Worm (Caenorhabditis elegans) whole organism, young adult: Measurements from ENCODE around the gene ptr-24.

ENCODE experiments used
- B0019.2 ChIP-seq: fragments of 200-800 bp; sonication (Bioruptor generic); conservative IDR thresholded peaks from 2 replicates; pipeline ENCODE4 v1.3.6; 2022; ENCODE audit warnings: missing genetic modification reagents, missing genetic modification characterization, missing compliant biosample characterization
- C06A6.2 ChIP-seq: fragments of 200-800 bp; sonication (Bioruptor generic); conservative IDR thresholded peaks from 2 replicates; pipeline ENCODE4 v1.3.6; 2022; ENCODE audit warnings: missing genetic modification characterization, missing compliant biosample characterization
- F10E7.11 ChIP-seq: sonication (generic microtip); optimal IDR thresholded peaks from 2 replicates; lab custom pipeline; 2017; ENCODE audit warnings: mild to moderate bottlenecking, missing genetic modification characterization, moderate library complexity, missing compliant biosample characterization
- F22D6.2 ChIP-seq: sonication (generic microtip); optimal IDR thresholded peaks from 2 replicates; lab custom pipeline; 2016; ENCODE audit warnings: mild to moderate bottlenecking, missing genetic modification characterization, missing compliant biosample characterization
- F37B4.10 ChIP-seq: fragments of 200-800 bp; sonication (Bioruptor generic); IDR thresholded peaks from 2 replicates; pipeline ENCODE4 v1.3.6; 2022; ENCODE audit warnings: missing genetic modification characterization, missing compliant biosample characterization
- F49E8.2 ChIP-seq: sonication (generic microtip); optimal IDR thresholded peaks from 3 replicates; lab custom pipeline; 2017; ENCODE audit warnings: missing genetic modification characterization, mild to moderate bottlenecking, missing compliant biosample characterization, antibody characterized with exemption, moderate library complexity; ENCODE audit not compliant: insufficient read depth
- F57A8.1 ChIP-seq: fragments of 200-800 bp; sonication (Bioruptor generic); optimal IDR thresholded peaks from 2 replicates; lab custom pipeline; 2018; ENCODE audit warnings: mild to moderate bottlenecking, missing genetic modification characterization, moderate library complexity, missing compliant biosample characterization
- T07F8.4 ChIP-seq: sonication (generic microtip); optimal IDR thresholded peaks from 2 replicates; lab custom pipeline; 2016; ENCODE audit warnings: mild to moderate bottlenecking, missing genetic modification characterization, moderate library complexity, missing compliant biosample characterization
- Y56A3A.18 ChIP-seq: fragments of 200-800 bp; sonication (Bioruptor generic); IDR thresholded peaks from 2 replicates; pipeline ENCODE4 v1.3.6; 2022; ENCODE audit warnings: missing genetic modification reagents, missing genetic modification characterization, missing compliant biosample characterization
- Y67H2A.10 ChIP-seq: fragments of 200-800 bp; sonication (Bioruptor generic); conservative IDR thresholded peaks from 2 replicates; pipeline ENCODE4 v1.3.6; 2022; ENCODE audit warnings: missing genetic modification reagents, missing genetic modification characterization, missing compliant biosample characterization
- ama-1 ChIP-seq, 3 experiments: fragments of 150-350 bp in 1 of 3; sonication (generic microtip) in 2 of 3; optimal IDR thresholded peaks; 2 replicates each; lab custom pipeline; 2014 to 2018; ENCODE audit warnings: missing biosample characterization in 2 of 3, missing genetic modification characterization in 2 of 3, missing genetic modification reagents in 2 of 3
- attf-3 ChIP-seq: fragments of 200-800 bp; sonication (Bioruptor generic); conservative IDR thresholded peaks from 2 replicates; pipeline ENCODE4 v1.3.6; 2022; ENCODE audit warnings: missing genetic modification reagents, missing genetic modification characterization, missing compliant biosample characterization
- cebp-1 ChIP-seq, 2 experiments: fragments of 200-800 bp in 1 of 2; sonication (Bioruptor generic) in 1 of 2; sonication (generic microtip) in 1 of 2; IDR thresholded peaks in 1 of 2; optimal IDR thresholded peaks in 1 of 2; 2 replicates each; pipeline versions ENCODE4 v1.3.6 to Lab custom; 2017 to 2022; ENCODE audit warnings: missing compliant biosample characterization in 2 of 2, missing genetic modification characterization in 2 of 2, mild to moderate bottlenecking in 1 of 2, missing genetic modification reagents in 1 of 2, moderate library complexity in 1 of 2
- ceh-100 ChIP-seq: fragments of 200-800 bp; sonication (Bioruptor generic); IDR thresholded peaks from 2 replicates; pipeline ENCODE4 v1.3.6; 2022; ENCODE audit warnings: missing genetic modification reagents, missing genetic modification characterization, missing compliant biosample characterization
- ceh-40 ChIP-seq: fragments of 200-800 bp; sonication (Bioruptor generic); IDR thresholded peaks from 2 replicates; pipeline ENCODE4 v1.3.6; 2022; ENCODE audit warnings: missing genetic modification characterization, missing compliant biosample characterization
- ceh-79 ChIP-seq: sonication (generic microtip); optimal IDR thresholded peaks from 2 replicates; lab custom pipeline; 2017; ENCODE audit warnings: mild to moderate bottlenecking, missing genetic modification characterization, missing compliant biosample characterization
- die-1 ChIP-seq: sonication (generic microtip); optimal IDR thresholded peaks from 2 replicates; lab custom pipeline; 2016; ENCODE audit warnings: missing genotype, mild to moderate bottlenecking, missing genetic modification characterization, missing compliant biosample characterization
- efl-1 ChIP-seq: fragments of 150-350 bp; optimal IDR thresholded peaks from 2 replicates; lab custom pipeline; 2014; ENCODE audit warnings: missing biosample characterization, missing genetic modification reagents, missing genetic modification characterization
- ets-4 ChIP-seq: fragments of 200-800 bp; sonication (Bioruptor generic); optimal IDR thresholded peaks from 2 replicates; lab custom pipeline; 2018; ENCODE audit warnings: mild to moderate bottlenecking, missing genetic modification characterization, missing compliant biosample characterization
- fkh-3 ChIP-seq: sonication (generic microtip); optimal IDR thresholded peaks from 2 replicates; lab custom pipeline; 2016; ENCODE audit warnings: mild to moderate bottlenecking, missing genetic modification characterization, missing compliant biosample characterization
- hlh-26 ChIP-seq: fragments of 200-800 bp; sonication (Bioruptor generic); conservative IDR thresholded peaks from 2 replicates; pipeline ENCODE4 v1.3.6; 2022; ENCODE audit warnings: missing genetic modification reagents, missing genetic modification characterization, missing compliant biosample characterization
- hrde-1 ChIP-seq: sonication (generic microtip); optimal IDR thresholded peaks from 2 replicates; lab custom pipeline; 2016; ENCODE audit warnings: missing genetic modification characterization, mild to moderate bottlenecking, missing compliant biosample characterization, moderate library complexity, missing genotype, missing genetic modification reagents, borderline replicate concordance
- let-607 ChIP-seq, 2 experiments: fragments of 200-800 bp in 1 of 2; sonication (Bioruptor generic) in 1 of 2; sonication (generic microtip) in 1 of 2; optimal IDR thresholded peaks; 2 replicates each; lab custom pipeline; 2016 to 2018; ENCODE audit warnings: mild to moderate bottlenecking in 2 of 2, missing compliant biosample characterization in 2 of 2, missing genetic modification characterization in 2 of 2, moderate library complexity in 2 of 2, missing genotype in 1 of 2
- lin-35 ChIP-seq, 3 experiments: fragments of 150-350 bp in 2 of 3; sonication (generic microtip) in 1 of 3; optimal IDR thresholded peaks; 2 replicates each; lab custom pipeline; 2014 to 2018; ENCODE audit warnings: missing biosample characterization in 3 of 3, missing genetic modification characterization in 3 of 3, missing genetic modification reagents in 3 of 3
- lsl-1 ChIP-seq: fragments of 200-800 bp; sonication (Bioruptor generic); optimal IDR thresholded peaks from 2 replicates; lab custom pipeline; 2018; ENCODE audit warnings: mild to moderate bottlenecking, missing genetic modification characterization, moderate library complexity, missing compliant biosample characterization
- madf-6 ChIP-seq: fragments of 200-800 bp; sonication (Bioruptor generic); IDR thresholded peaks from 2 replicates; pipeline ENCODE4 v1.3.6; 2022; ENCODE audit warnings: missing genetic modification reagents, missing genetic modification characterization, missing compliant biosample characterization
- mcd-1 ChIP-seq: fragments of 200-800 bp; sonication (Bioruptor generic); IDR thresholded peaks from 2 replicates; pipeline ENCODE4 v1.3.6; 2022; ENCODE audit warnings: missing genetic modification reagents, missing genetic modification characterization, missing compliant biosample characterization
- mes-4 ChIP-seq: sonication (generic microtip); optimal IDR thresholded peaks from 2 replicates; lab custom pipeline; 2016; ENCODE audit warnings: missing genotype, missing genetic modification characterization, missing compliant biosample characterization
- mxl-1 ChIP-seq: sonication (generic microtip); optimal IDR thresholded peaks from 2 replicates; lab custom pipeline; 2016; ENCODE audit warnings: missing genetic modification characterization, missing compliant biosample characterization
- nfya-1 ChIP-seq: sonication (generic microtip); optimal IDR thresholded peaks from 2 replicates; lab custom pipeline; 2017; ENCODE audit warnings: antibody characterized with exemption, missing compliant biosample characterization, missing genetic modification characterization, borderline replicate concordance; ENCODE audit not compliant: insufficient read depth
- nhr-27 ChIP-seq: fragments of 200-800 bp; sonication (Bioruptor generic); optimal IDR thresholded peaks from 2 replicates; lab custom pipeline; 2018; ENCODE audit warnings: mild to moderate bottlenecking, missing genetic modification characterization, moderate library complexity, missing compliant biosample characterization
- nhr-80 ChIP-seq: sonication (generic microtip); optimal IDR thresholded peaks from 2 replicates; lab custom pipeline; 2016; ENCODE audit warnings: missing genetic modification characterization, missing compliant biosample characterization
- pha-4 ChIP-seq: fragments of 150-350 bp; sonication (generic microtip); optimal IDR thresholded peaks from 2 replicates; lab custom pipeline; 2014; ENCODE audit warnings: missing biosample characterization, missing genetic modification reagents, missing genetic modification characterization
- rec-8 ChIP-seq, 2 experiments: sonication (generic microtip); optimal IDR thresholded peaks; 2 replicates each; lab custom pipeline; 2016; ENCODE audit warnings: mild to moderate bottlenecking in 2 of 2, missing genetic modification characterization in 2 of 2, missing genetic modification reagents in 2 of 2, missing genotype in 2 of 2, missing biosample characterization in 1 of 2, missing compliant biosample characterization in 1 of 2, moderate library complexity in 1 of 2
- repo-1 ChIP-seq: sonication (generic microtip); optimal IDR thresholded peaks from 2 replicates; lab custom pipeline; 2017; ENCODE audit warnings: mild to moderate bottlenecking, missing genetic modification characterization, missing compliant biosample characterization
- rpc-1 ChIP-seq, 2 experiments: fragments of 150-350 bp in 1 of 2; sonication (generic microtip) in 1 of 2; optimal IDR thresholded peaks; 2 replicates each; lab custom pipeline; 2014 to 2018; ENCODE audit warnings: missing biosample characterization in 1 of 2, missing genetic modification characterization in 1 of 2, missing genetic modification reagents in 1 of 2, missing genotype in 1 of 2
- sea-2 ChIP-seq: fragments of 200-800 bp; sonication (Bioruptor generic); IDR thresholded peaks from 2 replicates; pipeline ENCODE4 v1.3.6; 2022; ENCODE audit warnings: missing genetic modification characterization, missing compliant biosample characterization
- tlf-1 ChIP-seq: fragments of 200-800 bp; sonication (Bioruptor generic); optimal IDR thresholded peaks from 2 replicates; lab custom pipeline; 2018; ENCODE audit warnings: mild to moderate bottlenecking, missing genetic modification characterization, missing compliant biosample characterization
- unc-130 ChIP-seq: sonication (generic microtip); optimal IDR thresholded peaks from 2 replicates; lab custom pipeline; 2016; ENCODE audit warnings: missing genetic modification reagents, missing genetic modification characterization, missing compliant biosample characterization
- xnd-1 ChIP-seq: sonication (generic microtip); optimal IDR thresholded peaks from 2 replicates; lab custom pipeline; 2016; ENCODE audit warnings: missing genotype, missing genetic modification reagents, missing genetic modification characterization, missing compliant biosample characterization
- ztf-18 ChIP-seq: sonication (generic microtip); optimal IDR thresholded peaks from 2 replicates; lab custom pipeline; 2016; ENCODE audit warnings: missing genotype, mild to moderate bottlenecking, missing genetic modification characterization, missing compliant biosample characterization
- ztf-3 ChIP-seq: fragments of 200-800 bp; sonication (Bioruptor generic); optimal IDR thresholded peaks from 2 replicates; lab custom pipeline; 2018; ENCODE audit warnings: mild to moderate bottlenecking, missing genetic modification characterization, missing compliant biosample characterization
- ztf-6 ChIP-seq: fragments of 200-800 bp; sonication (Bioruptor generic); IDR thresholded peaks from 2 replicates; pipeline ENCODE4 v1.3.6; 2022; ENCODE audit warnings: missing genetic modification reagents, missing genetic modification characterization, missing compliant biosample characterization

Gene ptr-24

ce11 chrX:13348417-13348816, 10.6 kb downstream of the ptr-24 start (continued):
- no peak for TF ChIP-seq F57A8.1 (GFP tag; lab: Kevin White, UChicago)
- no peak for TF ChIP-seq Y67H2A.10

- TF ChIP-seq F10E7.11 (tag; lab: Kevin White, UChicago) (no peak), ztf-18 (tag; lab: Kevin White, UChicago) (no peak), efl-1 (no peak), ceh-40 (GFP tag; lab: Robert Waterston, UW) (no peak), mxl-1 (tag; lab: Kevin White, UChicago) (no peak), tlf-1 (GFP tag; lab: Kevin White, UChicago) (peak; percentile 39), unc-130 (no peak), repo-1 (peak; percentile 88), F37B4.10 (no peak), ztf-3 (GFP tag; lab: Kevin White, UChicago) (no peak), hrde-1 (tag; lab: Kevin White, UChicago) (no peak), ets-4 (GFP tag; lab: Kevin White, UChicago) (no peak), fkh-3 (tag; lab: Kevin White, UChicago) (no peak), ceh-100 (no peak), die-1 (tag; lab: Kevin White, UChicago) (peak; percentile 13), ceh-79 (no peak), lin-35 (GFP tag; optimal IDR thresholded peaks at IDR 0.05; lab: Kevin White, UChicago) (peak in 2 of 3 experiments; percentile 21 to 80), B0019.2 (GFP tag; lab: Robert Waterston, UW) (no peak), let-607 (tag; optimal IDR thresholded peaks at IDR 0.05; lab: Kevin White, UChicago) (peak in 1 of 2 experiments; percentile 63), hlh-26 (GFP tag; lab: Robert Waterston, UW) (no peak), xnd-1 (tag; lab: Kevin White, UChicago) (no peak), lsl-1 (no peak), pha-4 (tag; lab: Kevin White, UChicago) (no peak), F57A8.1 (GFP tag; lab: Kevin White, UChicago) (no peak), attf-3 (GFP tag; lab: Robert Waterston, UW) (no peak), madf-6 (peak; percentile 36; the same call in 1 of the 2 replicates), ama-1 (optimal IDR thresholded peaks at IDR 0.05; lab: Kevin White, UChicago) (peak; percentile 94), ama-1 (GFP tag; optimal IDR thresholded peaks at IDR 0.05; lab: Kevin White, UChicago) (no peak), nfya-1 (no peak), mcd-1 (no peak), rpc-1 (optimal IDR thresholded peaks at IDR 0.05; lab: Kevin White, UChicago) (no peak), rpc-1 (tag; optimal IDR thresholded peaks at IDR 0.05; lab: Kevin White, UChicago) (no peak), C06A6.2 (GFP tag; lab: Robert Waterston, UW) (0 out of 2 replicates have a peak, but pooled peaks have one; percentile 11), F49E8.2 (tag; lab: Kevin White, UChicago) (no peak), T07F8.4 (tag; lab: Kevin White, UChicago) (no peak), F22D6.2 (tag; lab: Kevin White, UChicago) (peak; percentile 62), nhr-80 (tag; lab: Kevin White, UChicago) (peak; percentile 44), mes-4 (tag; lab: Kevin White, UChicago) (no peak), Y56A3A.18 (GFP tag; lab: Robert Waterston, UW) (peak; percentile 44), cebp-1 (GFP tag; IDR thresholded peaks at IDR 0.05; lab: Robert Waterston, UW) (no peak), cebp-1 (tag; optimal IDR thresholded peaks at IDR 0.05; lab: Kevin White, UChicago) (peak; percentile 67), ztf-6 (GFP tag; lab: Robert Waterston, UW) (no peak), nhr-27 (tag; lab: Kevin White, UChicago) (peak; percentile 34), sea-2 (GFP tag; lab: Robert Waterston, UW) (no peak), rec-8 (tag; optimal IDR thresholded peaks at IDR 0.05; lab: Kevin White, UChicago) (no peak)
These were observed 11.6 kb downstream of the ptr-24 start for ce11 chrX:13349230-13350122.
